Fruit fly (Drosophila melanogaster) whole organism, embryonic: ENCODE data around the gene CG7878.

Experiments
- B-H2 ChIP-seq: fragments of 200-800 bp; sonication (Bioruptor generic); optimal IDR thresholded peaks from 2 replicates; lab custom pipeline; 2018; ENCODE audit warnings: missing biosample characterization, mild to moderate bottlenecking, missing genetic modification characterization
- Bgb ChIP-seq: fragments of 200-800 bp; sonication (Bioruptor generic); IDR thresholded peaks from 2 replicates; pipeline ENCODE4 v1.3.6; 2022; ENCODE audit warnings: missing biosample characterization, missing genetic modification characterization; ENCODE audit not compliant: partially characterized antibody
- CG10147 ChIP-seq: fragments of 200-800 bp; sonication (Bioruptor generic); optimal IDR thresholded peaks from 2 replicates; lab custom pipeline; 2019; ENCODE audit warnings: missing biosample characterization, mild to moderate bottlenecking, missing genetic modification characterization, moderate library complexity
- CG10543 ChIP-seq: fragments of 200-800 bp; sonication (Bioruptor generic); optimal IDR thresholded peaks from 3 replicates; lab custom pipeline; 2017; ENCODE audit warnings: missing biosample characterization, mild to moderate bottlenecking, missing genetic modification characterization, moderate library complexity
- CG12219 ChIP-seq: fragments of 200-800 bp; sonication (Bioruptor generic); optimal IDR thresholded peaks from 3 replicates; lab custom pipeline; 2018; ENCODE audit warnings: missing biosample characterization, mild to moderate bottlenecking, missing genetic modification characterization
- CG12236 ChIP-seq: fragments of 200-800 bp; sonication (Bioruptor generic); optimal IDR thresholded peaks from 2 replicates; lab custom pipeline; 2016; ENCODE audit warnings: missing biosample characterization, missing genetic modification characterization
- CG12391 ChIP-seq: fragments of 200-800 bp; sonication (Bioruptor generic); optimal IDR thresholded peaks from 3 replicates; lab custom pipeline; 2018; ENCODE audit warnings: missing biosample characterization, mild to moderate bottlenecking, missing genetic modification characterization, moderate library complexity
- CG12942 ChIP-seq: fragments of 200-800 bp; sonication (Bioruptor generic); optimal IDR thresholded peaks from 3 replicates; lab custom pipeline; 2016; ENCODE audit warnings: missing biosample characterization, missing genetic modification characterization
- CG13296 ChIP-seq: fragments of 200-800 bp; sonication (Bioruptor generic); optimal IDR thresholded peaks from 3 replicates; lab custom pipeline; 2018; ENCODE audit warnings: missing biosample characterization, mild to moderate bottlenecking, missing genetic modification characterization
- CG13894 ChIP-seq: fragments of 200-800 bp; sonication (Bioruptor generic); optimal IDR thresholded peaks from 3 replicates; lab custom pipeline; 2018; ENCODE audit warnings: missing biosample characterization, mild to moderate bottlenecking, missing genetic modification characterization, moderate library complexity
- CG14667 ChIP-seq: fragments of 200-800 bp; sonication (Bioruptor generic); IDR thresholded peaks from 2 replicates; pipeline ENCODE4 v1.3.6; 2022; ENCODE audit warnings: missing biosample characterization, missing genetic modification characterization
- CG15073 ChIP-seq: fragments of 200-800 bp; sonication (Bioruptor generic); optimal IDR thresholded peaks from 2 replicates; lab custom pipeline; 2016; ENCODE audit warnings: missing biosample characterization, missing genetic modification characterization
- CG18011 ChIP-seq: fragments of 200-800 bp; sonication (Bioruptor generic); optimal IDR thresholded peaks from 2 replicates; lab custom pipeline; 2017; ENCODE audit warnings: missing biosample characterization, missing genetic modification characterization, mild to moderate bottlenecking, moderate library complexity, missing genotype
- CG2875 ChIP-seq: fragments of 200-800 bp; sonication (Bioruptor generic); optimal IDR thresholded peaks from 2 replicates; lab custom pipeline; 2017; ENCODE audit warnings: missing biosample characterization, mild to moderate bottlenecking, missing genetic modification characterization, missing genetic modification reagents
- CG34224 ChIP-seq: fragments of 200-800 bp; sonication (Bioruptor generic); IDR thresholded peaks from 3 replicates; pipeline ENCODE4 v1.3.6; 2022; ENCODE audit warnings: missing biosample characterization, missing genetic modification characterization; ENCODE audit not compliant: partially characterized antibody
- CG3726 ChIP-seq: fragments of 200-800 bp; sonication (Bioruptor generic); IDR thresholded peaks from 3 replicates; pipeline ENCODE4, ENCODE4 v1.3.6; 2022; ENCODE audit warnings: missing biosample characterization, missing genetic modification characterization
- CG6272 ChIP-seq: fragments of 200-800 bp; sonication (Bioruptor generic); IDR thresholded peaks from 2 replicates; pipeline ENCODE4 v1.3.6; 2022; ENCODE audit warnings: missing biosample characterization, missing genetic modification characterization
- CG6654 ChIP-seq: fragments of 200-800 bp; sonication (Bioruptor generic); optimal IDR thresholded peaks from 2 replicates; lab custom pipeline; 2017; ENCODE audit warnings: missing biosample characterization, mild to moderate bottlenecking, missing genetic modification characterization
- CG7963 ChIP-seq: fragments of 200-800 bp; sonication (Bioruptor generic); IDR thresholded peaks from 3 replicates; pipeline ENCODE4 v1.3.6; 2022; ENCODE audit warnings: missing biosample characterization, missing genetic modification characterization; ENCODE audit not compliant: partially characterized antibody
- CG9817 ChIP-seq: fragments of 200-800 bp; sonication (Bioruptor generic); optimal IDR thresholded peaks from 2 replicates; lab custom pipeline; 2018; ENCODE audit warnings: missing biosample characterization, mild to moderate bottlenecking, missing genetic modification characterization, moderate library complexity
- Deaf1 ChIP-seq: fragments of 200-800 bp; optimal IDR thresholded peaks from 3 replicates; lab custom pipeline; 2019; ENCODE audit warnings: missing biosample characterization, mild to moderate bottlenecking, missing genetic modification characterization, moderate library complexity
- Elba2 ChIP-seq: fragments of 200-800 bp; sonication (Bioruptor generic); optimal IDR thresholded peaks from 3 replicates; lab custom pipeline; 2016; ENCODE audit warnings: missing biosample characterization, missing genetic modification characterization
- Ets97D ChIP-seq: fragments of 200-800 bp; sonication (Bioruptor generic); optimal IDR thresholded peaks from 3 replicates; lab custom pipeline; 2016; ENCODE audit warnings: missing biosample characterization, missing genetic modification characterization
- HLH4C ChIP-seq: fragments of 200-800 bp; sonication (Bioruptor generic); IDR thresholded peaks from 3 replicates; pipeline ENCODE4 v1.3.6; 2022; ENCODE audit warnings: missing biosample characterization, missing genetic modification characterization; ENCODE audit not compliant: partially characterized antibody
- Myb ChIP-seq: fragments of 200-800 bp; sonication (Bioruptor generic); optimal IDR thresholded peaks from 2 replicates; lab custom pipeline; 2016; ENCODE audit warnings: missing biosample characterization, missing genetic modification characterization
- Sox100B ChIP-seq: fragments of 200-800 bp; sonication (Bioruptor generic); optimal IDR thresholded peaks from 3 replicates; lab custom pipeline; 2018; ENCODE audit warnings: missing biosample characterization, mild to moderate bottlenecking, missing genetic modification characterization
- Ssrp ChIP-seq: fragments of 200-800 bp; sonication (Bioruptor generic); optimal IDR thresholded peaks from 2 replicates; lab custom pipeline; 2018; ENCODE audit warnings: missing biosample characterization, mild to moderate bottlenecking, missing genetic modification characterization, moderate library complexity
- Stat92E ChIP-seq, 3 experiments: fragments of >200 bp in 2 of 3; fragments of 200-800 bp in 1 of 3; sonication (Bioruptor generic) in 1 of 3; optimal IDR thresholded peaks; 2 replicates each; lab custom pipeline; 2017 to 2019; ENCODE audit warnings: missing biosample characterization in 3 of 3, missing genetic modification characterization in 3 of 3, mild to moderate bottlenecking in 1 of 3, moderate library complexity in 1 of 3
- Tbp ChIP-seq: fragments of >200 bp; optimal IDR thresholded peaks from 2 replicates; lab custom pipeline; 2018; ENCODE audit warnings: missing biosample characterization, missing genetic modification characterization
- Usf ChIP-seq: fragments of 200-800 bp; sonication (Bioruptor generic); optimal IDR thresholded peaks from 2 replicates; lab custom pipeline; 2017; ENCODE audit warnings: missing genotype, missing biosample characterization, missing genetic modification characterization
- chm ChIP-seq: fragments of 200-800 bp; sonication (Bioruptor generic); IDR thresholded peaks from 2 replicates; pipeline ENCODE4 v1.3.6; 2022; ENCODE audit warnings: missing biosample characterization, missing genetic modification characterization
- da ChIP-seq: fragments of 200-800 bp; sonication (Bioruptor generic); optimal IDR thresholded peaks from 2 replicates; lab custom pipeline; 2016; ENCODE audit warnings: missing biosample characterization, missing genetic modification characterization
- ewg ChIP-seq: fragments of 200-800 bp; sonication (Bioruptor generic); optimal IDR thresholded peaks from 3 replicates; lab custom pipeline; 2017; ENCODE audit warnings: mild to moderate bottlenecking, missing biosample characterization, missing genetic modification reagents, missing genetic modification characterization
- gcm ChIP-seq: fragments of 200-800 bp; sonication (Bioruptor generic); optimal IDR thresholded peaks from 2 replicates; lab custom pipeline; 2019; ENCODE audit warnings: missing biosample characterization, mild to moderate bottlenecking, missing genetic modification characterization, moderate library complexity
- gcm2 ChIP-seq: fragments of 200-800 bp; sonication (Bioruptor generic); optimal IDR thresholded peaks from 2 replicates; lab custom pipeline; 2016; ENCODE audit warnings: missing biosample characterization, missing genetic modification characterization
- grn ChIP-seq: fragments of 200-800 bp; sonication (Bioruptor generic); optimal IDR thresholded peaks from 3 replicates; lab custom pipeline; 2017; ENCODE audit warnings: missing biosample characterization, missing genetic modification characterization
- hb ChIP-seq: fragments of 200-800 bp; sonication (Bioruptor generic); IDR thresholded peaks from 3 replicates; pipeline ENCODE4 v1.3.6; 2022; ENCODE audit warnings: missing biosample characterization, missing genetic modification characterization; ENCODE audit not compliant: partially characterized antibody
- her ChIP-seq: fragments of 200-800 bp; sonication (Bioruptor generic); optimal IDR thresholded peaks from 2 replicates; lab custom pipeline; 2016; ENCODE audit warnings: missing biosample characterization, missing genetic modification characterization
- inv ChIP-seq: fragments of 200-800 bp; sonication (Bioruptor generic); IDR thresholded peaks from 2 replicates; pipeline ENCODE4 v1.3.6; 2022; ENCODE audit warnings: missing biosample characterization, missing genetic modification characterization; ENCODE audit not compliant: partially characterized antibody
- kah ChIP-seq: fragments of 200-800 bp; sonication (Bioruptor generic); optimal IDR thresholded peaks from 2 replicates; lab custom pipeline; 2018; ENCODE audit warnings: missing biosample characterization, mild to moderate bottlenecking, missing genetic modification characterization
- mld ChIP-seq: fragments of 200-800 bp; sonication (Bioruptor generic); IDR thresholded peaks from 3 replicates; pipeline ENCODE4 v1.3.6; 2022; ENCODE audit warnings: missing biosample characterization, missing genetic modification characterization; ENCODE audit not compliant: partially characterized antibody
- nerfin-1 ChIP-seq: fragments of 200-800 bp; sonication (Bioruptor generic); optimal IDR thresholded peaks from 3 replicates; lab custom pipeline; 2019; ENCODE audit warnings: missing biosample characterization, mild to moderate bottlenecking, missing genetic modification characterization, moderate library complexity
- pfk ChIP-seq: fragments of 200-800 bp; sonication (Bioruptor generic); optimal IDR thresholded peaks from 2 replicates; lab custom pipeline; 2018; ENCODE audit warnings: missing biosample characterization, mild to moderate bottlenecking, missing genetic modification characterization, moderate library complexity
- prd ChIP-seq, 3 experiments: fragments of >200 bp in 2 of 3; fragments of 200-800 bp in 1 of 3; sonication (Bioruptor generic) in 1 of 3; optimal IDR thresholded peaks in 2 of 3; IDR thresholded peaks in 1 of 3; 2 replicates in 2 of 3; 3 replicates in 1 of 3; pipeline versions ENCODE4 v1.3.6 to Lab custom; 2017 to 2022; ENCODE audit warnings: missing biosample characterization in 1 of 3, missing genetic modification characterization in 1 of 3
- run ChIP-seq: fragments of 200-800 bp; sonication (Bioruptor generic); optimal IDR thresholded peaks from 3 replicates; lab custom pipeline; 2018; ENCODE audit warnings: missing biosample characterization, mild to moderate bottlenecking, missing genetic modification characterization
- sens ChIP-seq: fragments of 200-800 bp; sonication (Bioruptor generic); peaks from one replicate; lab custom pipeline; 2016; ENCODE audit warnings: missing biosample characterization, missing genetic modification characterization
- sim ChIP-seq: fragments of 200-800 bp; sonication (Bioruptor generic); IDR thresholded peaks from 2 replicates; pipeline ENCODE4 v1.3.6; 2022; ENCODE audit warnings: missing biosample characterization, missing genetic modification characterization
- slbo ChIP-seq: fragments of 200-800 bp; sonication (Bioruptor generic); IDR thresholded peaks from 2 replicates; pipeline ENCODE4 v1.3.6; 2022; ENCODE audit warnings: missing biosample characterization, missing genetic modification characterization

The CG7878 gene

dm6 chr3R:8140628-8141372 is 18.3 kb downstream of the CG7878 start (continued):
- peak; percentile 62; the same call in 2 of the 3 replicates for TF ChIP-seq CG7963 (GFP tag; lab: Robert Waterston, UW)
- peak; percentile 77 for TF ChIP-seq HLH4C (GFP tag; lab: Robert Waterston, UW)
- TF ChIP-seq CG13894 (tag; lab: Kevin White, UChicago): peak; percentile 13
- TF ChIP-seq Stat92E (GFP tag; optimal IDR thresholded peaks at IDR 0.05; lab: Kevin White, UChicago): no peak
- peak; percentile 60; the same call in 2 of the 3 replicates for TF ChIP-seq CG34224 (GFP tag; lab: Robert Waterston, UW)
- TF ChIP-seq CG9817 (tag; lab: Kevin White, UChicago): no peak
- no peak for TF ChIP-seq CG13296 (GFP tag; lab: Kevin White, UChicago)
- no peak for TF ChIP-seq CG18011 (GFP tag; lab: Kevin White, UChicago)
- TF ChIP-seq Sox100B: no peak
- TF ChIP-seq CG2875 (GFP tag; lab: Kevin White, UChicago): no peak
- TF ChIP-seq CG6272: no peak
- no peak for TF ChIP-seq Tbp
- no peak for TF ChIP-seq CG3726 (GFP tag; lab: Robert Waterston, UW)
- TF ChIP-seq mld (GFP tag; lab: Robert Waterston, UW): peak; percentile 83; the same call in 1 of the 3 replicates
- TF ChIP-seq CG6654 (GFP tag; lab: Kevin White, UChicago): no peak
- no peak for TF ChIP-seq her
- TF ChIP-seq CG10147 (GFP tag; lab: Kevin White, UChicago): no peak
- TF ChIP-seq Deaf1 (tag; lab: Kevin White, UChicago): no peak
- no peak for TF ChIP-seq ewg (GFP tag; lab: Kevin White, UChicago)
- no peak for TF ChIP-seq Myb (GFP tag; lab: Kevin White, UChicago)
- TF ChIP-seq prd (optimal IDR thresholded peaks at IDR 0.05; lab: Kevin White, UChicago): no peak
- no peak for TF ChIP-seq prd (GFP tag; IDR thresholded peaks at IDR 0.05; lab: Robert Waterston, UW)
- TF ChIP-seq gcm: no peak
- TF ChIP-seq pfk: no peak
- no peak for TF ChIP-seq Elba2
- no peak for TF ChIP-seq CG12942 (GFP tag; lab: Kevin White, UChicago)
- no peak for TF ChIP-seq nerfin-1
- TF ChIP-seq kah (GFP tag; lab: Kevin White, UChicago): no peak
- TF ChIP-seq inv: peak; percentile 47; the same call in 1 of the 2 replicates
- no peak for TF ChIP-seq run (tag; lab: Kevin White, UChicago)
- TF ChIP-seq sens (GFP tag; lab: Kevin White, UChicago): peak; percentile 61
- TF ChIP-seq CG12219: no peak
- TF ChIP-seq CG12391 (tag; lab: Kevin White, UChicago): no peak
- TF ChIP-seq Bgb (GFP tag; lab: Robert Waterston, UW): peak; percentile 81
- TF ChIP-seq gcm2 (GFP tag; lab: Kevin White, UChicago): no peak
- peak; percentile 15 for TF ChIP-seq grn (GFP tag; lab: Kevin White, UChicago)
- no peak for TF ChIP-seq Usf (GFP tag; lab: Kevin White, UChicago)
- TF ChIP-seq B-H2 (GFP tag; lab: Kevin White, UChicago): no peak
- no peak for TF ChIP-seq CG15073
- TF ChIP-seq slbo (GFP tag; lab: Robert Waterston, UW): no peak
- no peak for TF ChIP-seq Ssrp (tag; lab: Kevin White, UChicago)
- TF ChIP-seq CG12236 (GFP tag; lab: Kevin White, UChicago): no peak
- peak; percentile 49; the same call in 1 of the 2 replicates for TF ChIP-seq chm
- TF ChIP-seq da (GFP tag; lab: Kevin White, UChicago): no peak
- TF ChIP-seq sim (GFP tag; lab: Robert Waterston, UW): no peak
- TF ChIP-seq hb (GFP tag; lab: Robert Waterston, UW): peak; percentile 70; the same call in 1 of the 3 replicates
- TF ChIP-seq Ets97D: no peak
- TF ChIP-seq CG10543 (GFP tag; lab: Kevin White, UChicago): no peak
- TF ChIP-seq CG14667: no peak
